Fruit fly (Drosophila melanogaster): Measurements from ENCODE around the gene CHKov1.

- no peak for TF ChIP-seq OdsH (GFP tag; optimal IDR thresholded peaks at IDR 0.05)
- TF ChIP-seq fru (GFP tag; optimal IDR thresholded peaks at IDR 0.05): no peak
- no peak for TF ChIP-seq sv (GFP tag; optimal IDR thresholded peaks at IDR 0.05)
- TF ChIP-seq dsf (GFP tag; optimal IDR thresholded peaks at IDR 0.05; ENCODE audit: borderline replicate concordance): no peak
- TF ChIP-seq h (GFP tag; optimal IDR thresholded peaks at IDR 0.05): no peak
- no peak for TF ChIP-seq usp (GFP tag; optimal IDR thresholded peaks at IDR 0.05)
- TF ChIP-seq Mio (GFP tag; optimal IDR thresholded peaks at IDR 0.05): no peak
- no peak for TF ChIP-seq br (GFP tag; optimal IDR thresholded peaks at IDR 0.05)
Measured at dm6 chr3R:25300575-25300974, 28.5 kb downstream of the CHKov1 start, which contains the start of gene CG13659.
